Fruit fly (Drosophila melanogaster) whole organism, embryonic: ENCODE data around the gene eloF.

Experiments
- ATbp ChIP-seq: fragments of 200-800 bp; sonication (Bioruptor generic); optimal IDR thresholded peaks from 2 replicates; lab custom pipeline; 2017; ENCODE audit warnings: missing biosample characterization, mild to moderate bottlenecking, missing genetic modification characterization, missing genetic modification reagents
- CG10209 ChIP-seq: fragments of 200-800 bp; sonication (Bioruptor generic); optimal IDR thresholded peaks from 3 replicates; lab custom pipeline; 2017; ENCODE audit warnings: missing biosample characterization, mild to moderate bottlenecking, missing genetic modification characterization, missing genetic modification reagents
- CG10274 ChIP-seq: fragments of 200-800 bp; sonication (Bioruptor generic); optimal IDR thresholded peaks from 3 replicates; lab custom pipeline; 2017; ENCODE audit warnings: missing biosample characterization, mild to moderate bottlenecking, missing genetic modification characterization
- CG10321 ChIP-seq: fragments of 200-800 bp; sonication (Bioruptor generic); IDR thresholded peaks from 2 replicates; pipeline ENCODE4 v1.3.6; 2022; ENCODE audit warnings: missing biosample characterization, missing genetic modification characterization
- CG10543 ChIP-seq: fragments of 200-800 bp; sonication (Bioruptor generic); optimal IDR thresholded peaks from 3 replicates; lab custom pipeline; 2017; ENCODE audit warnings: missing biosample characterization, mild to moderate bottlenecking, missing genetic modification characterization, moderate library complexity
- CG11398 ChIP-seq: fragments of 200-800 bp; sonication (Bioruptor generic); optimal IDR thresholded peaks from 2 replicates; lab custom pipeline; 2016; ENCODE audit warnings: missing biosample characterization, missing genetic modification characterization
- CG13424 ChIP-seq: fragments of 200-800 bp; sonication (Bioruptor generic); optimal IDR thresholded peaks from 2 replicates; lab custom pipeline; 2019; ENCODE audit warnings: missing biosample characterization, mild to moderate bottlenecking, missing genetic modification characterization, moderate library complexity
- CG14710 ChIP-seq: fragments of 200-800 bp; sonication (Bioruptor generic); optimal IDR thresholded peaks from 3 replicates; lab custom pipeline; 2019; ENCODE audit warnings: missing biosample characterization, mild to moderate bottlenecking, missing genetic modification characterization, moderate library complexity
- CG1529 ChIP-seq: fragments of 200-800 bp; sonication (Bioruptor generic); optimal IDR thresholded peaks from 3 replicates; lab custom pipeline; 2018; ENCODE audit warnings: missing biosample characterization, missing genetic modification characterization
- CG15696 ChIP-seq: fragments of 200-800 bp; sonication (Bioruptor generic); optimal IDR thresholded peaks from 2 replicates; lab custom pipeline; 2019; ENCODE audit warnings: missing biosample characterization, mild to moderate bottlenecking, missing genetic modification characterization, moderate library complexity
- CG17568 ChIP-seq: fragments of 200-800 bp; sonication (Bioruptor generic); optimal IDR thresholded peaks from 2 replicates; lab custom pipeline; 2018; ENCODE audit warnings: missing biosample characterization, mild to moderate bottlenecking, missing genetic modification characterization, moderate library complexity
- CG18262 ChIP-seq: fragments of 200-800 bp; optimal IDR thresholded peaks from 3 replicates; lab custom pipeline; 2019; ENCODE audit warnings: missing biosample characterization, mild to moderate bottlenecking, missing genetic modification characterization, moderate library complexity
- CG31224 ChIP-seq: fragments of 200-800 bp; sonication (Bioruptor generic); IDR thresholded peaks from 2 replicates; pipeline ENCODE4 v1.3.6; 2022; ENCODE audit warnings: missing biosample characterization, missing genetic modification characterization
- CG32772 ChIP-seq: fragments of 200-800 bp; sonication (Bioruptor generic); IDR thresholded peaks from 2 replicates; pipeline ENCODE4 v1.3.6; 2022; ENCODE audit warnings: missing biosample characterization, missing genetic modification characterization
- CG3838 ChIP-seq: fragments of 200-800 bp; sonication (Bioruptor generic); optimal IDR thresholded peaks from 3 replicates; lab custom pipeline; 2016; ENCODE audit warnings: missing biosample characterization, missing genetic modification characterization
- CG4820 ChIP-seq: fragments of 200-800 bp; sonication (Bioruptor generic); optimal IDR thresholded peaks from 3 replicates; lab custom pipeline; 2016; ENCODE audit warnings: missing biosample characterization, missing genetic modification characterization
- CG6813 ChIP-seq: fragments of 200-800 bp; sonication (Bioruptor generic); optimal IDR thresholded peaks from 2 replicates; lab custom pipeline; 2017; ENCODE audit warnings: missing biosample characterization, missing genetic modification characterization, mild to moderate bottlenecking, moderate library complexity, missing genetic modification reagents
- CG7987 ChIP-seq: fragments of 200-800 bp; sonication (Bioruptor generic); optimal IDR thresholded peaks from 2 replicates; lab custom pipeline; 2018; ENCODE audit warnings: missing biosample characterization, mild to moderate bottlenecking, missing genetic modification characterization, moderate library complexity
- CG9437 ChIP-seq: fragments of 200-800 bp; sonication (Bioruptor generic); optimal IDR thresholded peaks from 2 replicates; lab custom pipeline; 2018; ENCODE audit warnings: missing biosample characterization, mild to moderate bottlenecking, missing genetic modification characterization
- D19B ChIP-seq: fragments of 200-800 bp; sonication (Bioruptor generic); optimal IDR thresholded peaks from 2 replicates; lab custom pipeline; 2017; ENCODE audit warnings: missing biosample characterization, mild to moderate bottlenecking, missing genetic modification characterization
- Dip3 ChIP-seq: fragments of 200-800 bp; sonication (Bioruptor generic); optimal IDR thresholded peaks from 3 replicates; lab custom pipeline; 2016; ENCODE audit warnings: missing biosample characterization, missing genetic modification characterization
- Gug ChIP-seq: fragments of 200-800 bp; sonication (Bioruptor generic); IDR thresholded peaks from 4 replicates; pipeline ENCODE4 v1.3.6; 2022; ENCODE audit warnings: missing biosample characterization, missing genetic modification characterization
- HHEX ChIP-seq: fragments of 200-800 bp; sonication (Bioruptor generic); optimal IDR thresholded peaks from 3 replicates; lab custom pipeline; 2017; ENCODE audit warnings: missing biosample characterization, mild to moderate bottlenecking, missing genetic modification characterization, missing genetic modification reagents
- Hey ChIP-seq: fragments of 200-800 bp; sonication (Bioruptor generic); optimal IDR thresholded peaks from 3 replicates; lab custom pipeline; 2018; ENCODE audit warnings: missing biosample characterization, mild to moderate bottlenecking, missing genetic modification characterization
- Hr51 ChIP-seq, 2 experiments: fragments of 200-800 bp; sonication (Bioruptor generic); optimal IDR thresholded peaks; 2 replicates in 1 of 2; 3 replicates in 1 of 2; lab custom pipeline; 2016 to 2018; ENCODE audit warnings: missing biosample characterization in 2 of 2, missing genetic modification characterization in 2 of 2, mild to moderate bottlenecking in 1 of 2, moderate library complexity in 1 of 2
- Nf-YA ChIP-seq: fragments of 200-800 bp; sonication (Bioruptor generic); IDR thresholded peaks from 2 replicates; pipeline ENCODE4 v1.3.6; 2022; ENCODE audit warnings: missing biosample characterization, missing genetic modification characterization
- Nf-YB ChIP-seq: fragments of 200-800 bp; sonication (Bioruptor generic); optimal IDR thresholded peaks from 3 replicates; lab custom pipeline; 2019; ENCODE audit warnings: missing biosample characterization, mild to moderate bottlenecking, missing genetic modification characterization, moderate library complexity
- Scr ChIP-seq: fragments of 200-800 bp; sonication (Bioruptor generic); IDR thresholded peaks from 2 replicates; pipeline ENCODE4 v1.3.6; 2022; ENCODE audit warnings: missing biosample characterization, missing genetic modification characterization; ENCODE audit not compliant: partially characterized antibody
- Sry-β ChIP-seq: fragments of 200-800 bp; sonication (Bioruptor generic); optimal IDR thresholded peaks from 2 replicates; lab custom pipeline; 2018; ENCODE audit warnings: missing biosample characterization, mild to moderate bottlenecking, missing genetic modification characterization, moderate library complexity
- Trl ChIP-seq, 3 experiments: fragments of >200 bp in 2 of 3; fragments of 200-800 bp in 1 of 3; sonication (Bioruptor generic) in 1 of 3; optimal IDR thresholded peaks; 2 replicates in 1 of 3; 3 replicates in 2 of 3; lab custom pipeline; 2016 to 2017; ENCODE audit warnings: missing biosample characterization in 1 of 3, missing genetic modification characterization in 1 of 3
- ara ChIP-seq: fragments of 200-800 bp; sonication (Bioruptor generic); IDR thresholded peaks from 2 replicates; pipeline ENCODE4 v1.3.6; 2022; ENCODE audit warnings: missing biosample characterization, missing genetic modification characterization
- crc ChIP-seq: fragments of 200-800 bp; sonication (Bioruptor generic); optimal IDR thresholded peaks from 2 replicates; lab custom pipeline; 2016; ENCODE audit warnings: missing biosample characterization, missing genetic modification characterization
- en ChIP-seq: fragments of 200-800 bp; sonication (Bioruptor generic); optimal IDR thresholded peaks from 2 replicates; lab custom pipeline; 2016; ENCODE audit warnings: missing biosample characterization, missing genetic modification characterization
- fd96Cb ChIP-seq: fragments of 200-800 bp; sonication (Bioruptor generic); optimal IDR thresholded peaks from 2 replicates; lab custom pipeline; 2018; ENCODE audit warnings: missing biosample characterization, mild to moderate bottlenecking, missing genetic modification characterization, moderate library complexity
- fu2 ChIP-seq: fragments of 200-800 bp; sonication (Bioruptor generic); optimal IDR thresholded peaks from 2 replicates; lab custom pipeline; 2016; ENCODE audit warnings: missing biosample characterization, missing genetic modification characterization
- gfzf ChIP-seq: fragments of 200-800 bp; sonication (Bioruptor generic); optimal IDR thresholded peaks from 2 replicates; lab custom pipeline; 2016; ENCODE audit warnings: missing biosample characterization, mild to moderate bottlenecking, missing genetic modification characterization, moderate library complexity
- insv ChIP-seq, 2 experiments: fragments of 200-800 bp; sonication (Bioruptor generic); optimal IDR thresholded peaks; 3 replicates each; lab custom pipeline; 2016 to 2018; ENCODE audit warnings: missing biosample characterization in 2 of 2, missing genetic modification characterization in 2 of 2
- mld ChIP-seq: fragments of 200-800 bp; sonication (Bioruptor generic); IDR thresholded peaks from 3 replicates; pipeline ENCODE4 v1.3.6; 2022; ENCODE audit warnings: missing biosample characterization, missing genetic modification characterization; ENCODE audit not compliant: partially characterized antibody
- nau ChIP-seq: fragments of 200-800 bp; sonication (Bioruptor generic); optimal IDR thresholded peaks from 3 replicates; lab custom pipeline; 2017; ENCODE audit warnings: missing biosample characterization, mild to moderate bottlenecking, missing genetic modification characterization, missing genetic modification reagents
- odd ChIP-seq: fragments of 200-800 bp; sonication (Bioruptor generic); optimal IDR thresholded peaks from 2 replicates; lab custom pipeline; 2017; ENCODE audit warnings: missing biosample characterization, mild to moderate bottlenecking, missing genetic modification characterization
- onecut ChIP-seq: fragments of 200-800 bp; sonication (Bioruptor generic); IDR thresholded peaks from 2 replicates; pipeline ENCODE4 v1.3.6; 2022; ENCODE audit warnings: missing biosample characterization, missing genetic modification characterization
- pan ChIP-seq, 4 experiments: fragments of >200 bp in 3 of 4; fragments of 200-800 bp in 1 of 4; sonication (Bioruptor generic) in 1 of 4; optimal IDR thresholded peaks in 3 of 4; IDR thresholded peaks in 1 of 4; 2 replicates each; pipeline versions ENCODE4 v1.3.6 to Lab custom; 2017 to 2022; ENCODE audit warnings: missing biosample characterization in 2 of 4, missing genetic modification characterization in 2 of 4, mixed read lengths in 1 of 4
- repo ChIP-seq: fragments of 200-800 bp; sonication (Bioruptor generic); optimal IDR thresholded peaks from 2 replicates; lab custom pipeline; 2016; ENCODE audit warnings: missing biosample characterization, missing genetic modification characterization
- row ChIP-seq: fragments of 200-800 bp; sonication (Bioruptor generic); IDR thresholded peaks from 3 replicates; pipeline ENCODE4 v1.3.6; 2022; ENCODE audit warnings: missing biosample characterization, missing genetic modification characterization
- sug ChIP-seq: fragments of 200-800 bp; optimal IDR thresholded peaks from 2 replicates; lab custom pipeline; 2019; ENCODE audit warnings: missing biosample characterization, mild to moderate bottlenecking, missing genetic modification characterization, moderate library complexity
- toy ChIP-seq: fragments of 200-800 bp; sonication (Bioruptor generic); IDR thresholded peaks from 2 replicates; pipeline ENCODE4 v1.3.6; 2022; ENCODE audit warnings: missing biosample characterization, missing genetic modification characterization
- vfl ChIP-seq: fragments of 200-800 bp; sonication (Bioruptor generic); optimal IDR thresholded peaks from 2 replicates; lab custom pipeline; 2016; ENCODE audit warnings: missing biosample characterization, missing genetic modification characterization

eloF gene

dm6 chr3R:9800644-9801330 is 13.2 kb upstream of the eloF start, which contains the start of the genes CG9467 and CG8526 (continued):
- no peak for TF ChIP-seq pan (optimal IDR thresholded peaks at IDR 0.05; lab: Kevin White, UChicago)
- TF ChIP-seq pan (GFP tag; optimal IDR thresholded peaks at IDR 0.05 in 1 of 2, IDR thresholded peaks at IDR 0.05 in 1 of 2): peak in 1 of 2 experiments; percentile 34
- TF ChIP-seq HHEX: peak; percentile 60
- no peak for TF ChIP-seq CG17568
- TF ChIP-seq sug (tag; lab: Kevin White, UChicago): peak; percentile 100
- TF ChIP-seq Sry-β (GFP tag; lab: Kevin White, UChicago): peak; percentile 44
- peak; percentile 43 for TF ChIP-seq CG10209
- no peak for TF ChIP-seq repo (GFP tag; lab: Kevin White, UChicago)
- no peak for TF ChIP-seq CG10274 (GFP tag; lab: Kevin White, UChicago)
- peak; percentile 15 for TF ChIP-seq Dip3 (GFP tag; lab: Kevin White, UChicago)
- no peak for TF ChIP-seq onecut (GFP tag; lab: Robert Waterston, UW)
- TF ChIP-seq Trl (optimal IDR thresholded peaks at IDR 0.05; lab: Kevin White, UChicago): no peak
- peak; percentile 28 for TF ChIP-seq Trl (GFP tag; optimal IDR thresholded peaks at IDR 0.05; lab: Kevin White, UChicago)
- no peak for TF ChIP-seq CG3838 (GFP tag; lab: Kevin White, UChicago)
- TF ChIP-seq nau (GFP tag; lab: Kevin White, UChicago): no peak
- peak in 1 of 2 experiments; percentile 37 for TF ChIP-seq insv (GFP tag; optimal IDR thresholded peaks at IDR 0.05; lab: Kevin White, UChicago)
- TF ChIP-seq mld: peak; percentile 23; the same call in 1 of the 3 replicates
- TF ChIP-seq D19B: peak; percentile 50
- peak; percentile 50 for TF ChIP-seq CG9437 (GFP tag; lab: Kevin White, UChicago)
- 0 out of 2 replicates have a peak, but pooled peaks have one; percentile 26 for TF ChIP-seq CG31224
- no peak for TF ChIP-seq en (GFP tag; lab: Kevin White, UChicago)
- TF ChIP-seq odd (GFP tag; lab: Kevin White, UChicago): no peak
- peak; percentile 77 for TF ChIP-seq CG15696
- peak; percentile 69 for TF ChIP-seq CG18262
- 0 out of 2 replicates have a peak, but pooled peaks have one; percentile 35 for TF ChIP-seq ara (GFP tag; lab: Robert Waterston, UW)
- TF ChIP-seq Nf-YA (GFP tag; lab: Robert Waterston, UW): no peak
- peak; percentile 82 for TF ChIP-seq CG13424 (tag; lab: Kevin White, UChicago)
- TF ChIP-seq CG11398 (GFP tag; lab: Kevin White, UChicago): no peak
- TF ChIP-seq toy (GFP tag; lab: Robert Waterston, UW): no peak
- no peak for TF ChIP-seq CG1529 (GFP tag; lab: Kevin White, UChicago)
- TF ChIP-seq Hey (tag; lab: Kevin White, UChicago): no peak
- peak; percentile 40 for TF ChIP-seq vfl (GFP tag; lab: Kevin White, UChicago)
- TF ChIP-seq CG14710 (tag; lab: Kevin White, UChicago): peak; percentile 90
- TF ChIP-seq row: peak; percentile 97
- peak; percentile 51; the same call in 1 of the 2 replicates for TF ChIP-seq CG32772 (GFP tag; lab: Robert Waterston, UW)
- no peak for TF ChIP-seq CG6813 (GFP tag; lab: Kevin White, UChicago)
- peak; percentile 70 for TF ChIP-seq gfzf (GFP tag; lab: Kevin White, UChicago)
- no peak for TF ChIP-seq crc
- TF ChIP-seq Scr (GFP tag; lab: Robert Waterston, UW): peak; percentile 90
- no peak for TF ChIP-seq Nf-YB (GFP tag; lab: Kevin White, UChicago)
- TF ChIP-seq ATbp (GFP tag; lab: Kevin White, UChicago): no peak
- peak; percentile 57; the same call in 3 of the 4 replicates for TF ChIP-seq Gug (GFP tag; lab: Robert Waterston, UW)
- no peak for TF ChIP-seq CG10321
- TF ChIP-seq fu2 (GFP tag; lab: Kevin White, UChicago): no peak
- TF ChIP-seq CG7987: no peak
- TF ChIP-seq CG10543: peak; percentile 77
- TF ChIP-seq Hr51 (GFP tag; optimal IDR thresholded peaks at IDR 0.05; lab: Kevin White, UChicago): no peak
- TF ChIP-seq fd96Cb (tag; lab: Kevin White, UChicago): peak; percentile 36
- peak; percentile 67 for TF ChIP-seq CG4820 (GFP tag; lab: Kevin White, UChicago)
